Fruit fly (Drosophila melanogaster) whole organism, embryonic: ENCODE results near the gene kud.

ENCODE experiments used
- ATbp ChIP-seq: fragments of 200-800 bp; sonication (Bioruptor generic); optimal IDR thresholded peaks from 2 replicates; lab custom pipeline; 2017; ENCODE audit warnings: missing biosample characterization, mild to moderate bottlenecking, missing genetic modification characterization, missing genetic modification reagents
- Adf1 ChIP-seq: fragments of 200-800 bp; sonication (Bioruptor generic); IDR thresholded peaks from 2 replicates; pipeline ENCODE4 v1.3.6; 2022; ENCODE audit warnings: missing biosample characterization, missing genetic modification characterization
- Asciz ChIP-seq: fragments of 200-800 bp; sonication (Bioruptor generic); optimal IDR thresholded peaks from 2 replicates; lab custom pipeline; 2017; ENCODE audit warnings: missing biosample characterization, mild to moderate bottlenecking, missing genetic modification characterization, missing genetic modification reagents
- Atf6 ChIP-seq: fragments of 200-800 bp; sonication (Bioruptor generic); IDR thresholded peaks from 2 replicates; pipeline ENCODE4 v1.3.6; 2022; ENCODE audit warnings: missing biosample characterization, missing genetic modification characterization
- BEAF-32 ChIP-seq: fragments of 200-800 bp; sonication (Bioruptor generic); optimal IDR thresholded peaks from 3 replicates; lab custom pipeline; 2017; ENCODE audit warnings: missing biosample characterization, missing genetic modification characterization, mild to moderate bottlenecking, moderate library complexity, missing genetic modification reagents
- Bgb ChIP-seq: fragments of 200-800 bp; sonication (Bioruptor generic); IDR thresholded peaks from 2 replicates; pipeline ENCODE4 v1.3.6; 2022; ENCODE audit warnings: missing biosample characterization, missing genetic modification characterization; ENCODE audit not compliant: partially characterized antibody
- CG11696 ChIP-seq: fragments of 200-800 bp; sonication (Bioruptor generic); IDR thresholded peaks from 2 replicates; pipeline ENCODE4 v1.3.6; 2022; ENCODE audit warnings: missing biosample characterization, missing genetic modification characterization
- CG12219 ChIP-seq: fragments of 200-800 bp; sonication (Bioruptor generic); optimal IDR thresholded peaks from 3 replicates; lab custom pipeline; 2018; ENCODE audit warnings: missing biosample characterization, mild to moderate bottlenecking, missing genetic modification characterization
- CG1233 ChIP-seq: fragments of 200-800 bp; sonication (Bioruptor generic); optimal IDR thresholded peaks from 4 replicates; lab custom pipeline; 2018; ENCODE audit warnings: missing biosample characterization, mild to moderate bottlenecking, missing genetic modification characterization
- CG12769 ChIP-seq: fragments of 200-800 bp; sonication (Bioruptor generic); optimal IDR thresholded peaks from 2 replicates; lab custom pipeline; 2019; ENCODE audit warnings: missing biosample characterization, mild to moderate bottlenecking, missing genetic modification characterization, moderate library complexity
- CG12942 ChIP-seq: fragments of 200-800 bp; sonication (Bioruptor generic); optimal IDR thresholded peaks from 3 replicates; lab custom pipeline; 2016; ENCODE audit warnings: missing biosample characterization, missing genetic modification characterization
- CG17385 ChIP-seq: fragments of 200-800 bp; sonication (Bioruptor generic); optimal IDR thresholded peaks from 3 replicates; lab custom pipeline; 2018; ENCODE audit warnings: missing biosample characterization, mild to moderate bottlenecking, missing genetic modification characterization
- CG1792 ChIP-seq: fragments of 200-800 bp; sonication (Bioruptor generic); optimal IDR thresholded peaks from 2 replicates; lab custom pipeline; 2016; ENCODE audit warnings: missing biosample characterization, missing genetic modification characterization
- CG18619 ChIP-seq: fragments of 200-800 bp; sonication (Bioruptor generic); optimal IDR thresholded peaks from 3 replicates; lab custom pipeline; 2017; ENCODE audit warnings: missing biosample characterization, mild to moderate bottlenecking, missing genetic modification characterization
- CG2889 ChIP-seq: fragments of 200-800 bp; sonication (Bioruptor generic); IDR thresholded peaks from 3 replicates; pipeline ENCODE4 v1.3.6; 2022; ENCODE audit warnings: missing biosample characterization, missing genetic modification characterization
- CG30403 ChIP-seq: fragments of 200-800 bp; sonication (Bioruptor generic); optimal IDR thresholded peaks from 3 replicates; lab custom pipeline; 2016; ENCODE audit warnings: missing biosample characterization, missing genetic modification characterization
- CG31365 ChIP-seq: fragments of 200-800 bp; sonication (Bioruptor generic); optimal IDR thresholded peaks from 2 replicates; lab custom pipeline; 2018; ENCODE audit warnings: missing biosample characterization, mild to moderate bottlenecking, missing genetic modification characterization
- CG3281 ChIP-seq: fragments of 200-800 bp; sonication (Bioruptor generic); optimal IDR thresholded peaks from 3 replicates; lab custom pipeline; 2017; ENCODE audit warnings: missing biosample characterization, mild to moderate bottlenecking, missing genetic modification characterization
- CG34422 ChIP-seq: fragments of 200-800 bp; sonication (Bioruptor generic); IDR thresholded peaks from 3 replicates; pipeline ENCODE4 v1.3.6; 2022; ENCODE audit warnings: missing biosample characterization, missing genetic modification characterization
- CG6791 ChIP-seq: fragments of 200-800 bp; sonication (Bioruptor generic); IDR thresholded peaks from 3 replicates; pipeline ENCODE4 v1.3.6; 2022; ENCODE audit warnings: missing biosample characterization, missing genetic modification characterization; ENCODE audit not compliant: partially characterized antibody
- CG7786 ChIP-seq: fragments of 200-800 bp; sonication (Bioruptor generic); optimal IDR thresholded peaks from 2 replicates; lab custom pipeline; 2016; ENCODE audit warnings: missing biosample characterization, missing genetic modification characterization
- D19A ChIP-seq: fragments of 200-800 bp; optimal IDR thresholded peaks from 3 replicates; lab custom pipeline; 2019; ENCODE audit warnings: missing biosample characterization, mild to moderate bottlenecking, missing genetic modification characterization, moderate library complexity
- Dip2 ChIP-seq: fragments of 200-800 bp; sonication (Bioruptor generic); IDR thresholded peaks from 2 replicates; pipeline ENCODE4 v1.3.6; 2022; ENCODE audit warnings: missing biosample characterization, missing genetic modification characterization
- E2f2 ChIP-seq: fragments of 200-800 bp; sonication (Bioruptor generic); IDR thresholded peaks from 2 replicates; pipeline ENCODE4 v1.3.6; 2022; ENCODE audit warnings: missing biosample characterization, missing genetic modification characterization
- Ets97D ChIP-seq: fragments of 200-800 bp; sonication (Bioruptor generic); optimal IDR thresholded peaks from 3 replicates; lab custom pipeline; 2016; ENCODE audit warnings: missing biosample characterization, missing genetic modification characterization
- GATAe ChIP-seq: fragments of 200-800 bp; sonication (Bioruptor generic); conservative IDR thresholded peaks from 2 replicates; pipeline ENCODE4 v1.3.6; 2022; ENCODE audit warnings: missing biosample characterization, missing genetic modification characterization
- Gug ChIP-seq: fragments of 200-800 bp; sonication (Bioruptor generic); IDR thresholded peaks from 4 replicates; pipeline ENCODE4 v1.3.6; 2022; ENCODE audit warnings: missing biosample characterization, missing genetic modification characterization
- Lpt ChIP-seq: fragments of >200 bp; optimal IDR thresholded peaks from 2 replicates; lab custom pipeline; 2018; ENCODE audit warnings: missing biosample characterization, missing genetic modification characterization
- Meics ChIP-seq: fragments of 200-800 bp; sonication (Bioruptor generic); optimal IDR thresholded peaks from 2 replicates; lab custom pipeline; 2017; ENCODE audit warnings: missing biosample characterization, mild to moderate bottlenecking, missing genetic modification characterization
- Sox100B ChIP-seq: fragments of 200-800 bp; sonication (Bioruptor generic); optimal IDR thresholded peaks from 3 replicates; lab custom pipeline; 2018; ENCODE audit warnings: missing biosample characterization, mild to moderate bottlenecking, missing genetic modification characterization
- Stat92E ChIP-seq, 3 experiments: fragments of >200 bp in 2 of 3; fragments of 200-800 bp in 1 of 3; sonication (Bioruptor generic) in 1 of 3; optimal IDR thresholded peaks; 2 replicates each; lab custom pipeline; 2017 to 2019; ENCODE audit warnings: missing biosample characterization in 3 of 3, missing genetic modification characterization in 3 of 3, mild to moderate bottlenecking in 1 of 3, moderate library complexity in 1 of 3
- TFAM ChIP-seq: fragments of 200-800 bp; sonication (Bioruptor generic); optimal IDR thresholded peaks from 2 replicates; lab custom pipeline; 2017; ENCODE audit warnings: missing biosample characterization, missing genetic modification characterization, inconsistent platforms
- Tbp ChIP-seq: fragments of >200 bp; optimal IDR thresholded peaks from 2 replicates; lab custom pipeline; 2018; ENCODE audit warnings: missing biosample characterization, missing genetic modification characterization
- ab ChIP-seq: fragments of 200-800 bp; sonication (Bioruptor generic); optimal IDR thresholded peaks from 2 replicates; lab custom pipeline; 2016; ENCODE audit warnings: missing biosample characterization, missing genetic modification characterization
- al ChIP-seq: fragments of 200-800 bp; sonication (Bioruptor generic); IDR thresholded peaks from 2 replicates; pipeline ENCODE4 v1.3.6; 2022; ENCODE audit warnings: missing biosample characterization, missing genetic modification characterization
- bcd ChIP-seq: fragments of 200-800 bp; sonication (Bioruptor generic); optimal IDR thresholded peaks from 2 replicates; lab custom pipeline; 2017; ENCODE audit warnings: missing biosample characterization, mild to moderate bottlenecking, missing genetic modification characterization
- cato ChIP-seq: fragments of 200-800 bp; sonication (Bioruptor generic); optimal IDR thresholded peaks from 2 replicates; lab custom pipeline; 2016; ENCODE audit warnings: missing biosample characterization, missing genetic modification characterization, borderline replicate concordance
- chn ChIP-seq: fragments of 200-800 bp; sonication (Bioruptor generic); optimal IDR thresholded peaks from 2 replicates; lab custom pipeline; 2016; ENCODE audit warnings: missing biosample characterization, missing genetic modification characterization
- fd64A ChIP-seq: fragments of 200-800 bp; sonication (Bioruptor generic); optimal IDR thresholded peaks from 3 replicates; lab custom pipeline; 2018; ENCODE audit warnings: missing biosample characterization, mild to moderate bottlenecking, missing genetic modification characterization
- gt ChIP-seq: fragments of 200-800 bp; sonication (Bioruptor generic); IDR thresholded peaks from 2 replicates; pipeline ENCODE4 v1.3.6; 2022; ENCODE audit warnings: missing biosample characterization, missing genetic modification characterization
- hth ChIP-seq: fragments of >200 bp; optimal IDR thresholded peaks from 2 replicates; lab custom pipeline; 2017; ENCODE audit warnings: inconsistent platforms
- insv ChIP-seq, 2 experiments: fragments of 200-800 bp; sonication (Bioruptor generic); optimal IDR thresholded peaks; 3 replicates each; lab custom pipeline; 2016 to 2018; ENCODE audit warnings: missing biosample characterization in 2 of 2, missing genetic modification characterization in 2 of 2
- inv ChIP-seq: fragments of 200-800 bp; sonication (Bioruptor generic); IDR thresholded peaks from 2 replicates; pipeline ENCODE4 v1.3.6; 2022; ENCODE audit warnings: missing biosample characterization, missing genetic modification characterization; ENCODE audit not compliant: partially characterized antibody
- luna ChIP-seq: fragments of 200-800 bp; sonication (Bioruptor generic); optimal IDR thresholded peaks from 2 replicates; lab custom pipeline; 2016; ENCODE audit warnings: missing biosample characterization, missing genetic modification characterization
- ro ChIP-seq: fragments of 200-800 bp; sonication (Bioruptor generic); IDR thresholded peaks from 2 replicates; pipeline ENCODE4 v1.3.6; 2022; ENCODE audit warnings: missing biosample characterization, missing genetic modification characterization
- sens-2 ChIP-seq: fragments of 200-800 bp; sonication (Bioruptor generic); IDR thresholded peaks from 2 replicates; pipeline ENCODE4 v1.3.6; 2022; ENCODE audit warnings: missing biosample characterization, missing genetic modification characterization
- shn ChIP-seq: fragments of 200-800 bp; sonication (Bioruptor generic); optimal IDR thresholded peaks from 3 replicates; lab custom pipeline; 2016; ENCODE audit warnings: missing biosample characterization, missing genetic modification characterization
- sima ChIP-seq: fragments of 200-800 bp; sonication (Bioruptor generic); optimal IDR thresholded peaks from 2 replicates; lab custom pipeline; 2016; ENCODE audit warnings: missing biosample characterization, missing genetic modification characterization
- stwl ChIP-seq: fragments of 200-800 bp; sonication (Bioruptor generic); optimal IDR thresholded peaks from 3 replicates; lab custom pipeline; 2018; ENCODE audit warnings: missing biosample characterization, mild to moderate bottlenecking, missing genetic modification characterization, moderate library complexity
- unpg ChIP-seq: fragments of 200-800 bp; sonication (Bioruptor generic); optimal IDR thresholded peaks from 3 replicates; lab custom pipeline; 2018; ENCODE audit warnings: missing biosample characterization, mild to moderate bottlenecking, missing genetic modification characterization, moderate library complexity

Gene kud

dm6 chr3L:16890650-16891336, 46.0 kb upstream of the kud start (continued):
- TF ChIP-seq Bgb (GFP tag; lab: Robert Waterston, UW) (peak; percentile 43; the same call in 1 of the 2 replicates), Gug (GFP tag; lab: Robert Waterston, UW) (peak; percentile 78), Atf6 (peak; percentile 84), CG12942 (GFP tag; lab: Kevin White, UChicago) (peak; percentile 81), CG17385 (peak; percentile 88), CG34422 (peak; percentile 89), CG12769 (tag; lab: Kevin White, UChicago) (peak; percentile 66), luna (GFP tag; lab: Kevin White, UChicago) (peak; percentile 47), insv (GFP tag; optimal IDR thresholded peaks at IDR 0.05; lab: Kevin White, UChicago) (no peak), BEAF-32 (GFP tag; lab: Kevin White, UChicago) (no peak), fd64A (GFP tag; lab: Kevin White, UChicago) (peak; percentile 88), stwl (no peak), cato (peak; percentile 83), GATAe (peak; percentile 67), ro (GFP tag; lab: Robert Waterston, UW) (peak; percentile 78), CG18619 (GFP tag; lab: Kevin White, UChicago) (peak; percentile 82), CG3281 (GFP tag; lab: Kevin White, UChicago) (peak; percentile 29), D19A (tag; lab: Kevin White, UChicago) (peak; percentile 88), CG12219 (GFP tag; lab: Kevin White, UChicago) (peak; percentile 88), sens-2 (GFP tag; lab: Robert Waterston, UW) (peak; percentile 96), unpg (GFP tag; lab: Kevin White, UChicago) (peak; percentile 94), CG2889 (peak; percentile 83), CG7786 (GFP tag; lab: Kevin White, UChicago) (peak; percentile 79), inv (GFP tag; lab: Robert Waterston, UW) (no peak), CG1233 (GFP tag; lab: Kevin White, UChicago) (peak; percentile 83), CG1792 (GFP tag; lab: Kevin White, UChicago) (peak; percentile 77), chn (GFP tag; lab: Kevin White, UChicago) (peak; percentile 82), Dip2 (GFP tag; lab: Robert Waterston, UW) (no peak), Sox100B (GFP tag; lab: Kevin White, UChicago) (peak; percentile 87), ATbp (GFP tag; lab: Kevin White, UChicago) (peak; percentile 96), gt (peak; percentile 79; the same call in 1 of the 2 replicates), hth (lab: Kevin White, UChicago) (no peak), Tbp (GFP tag; lab: Kevin White, UChicago) (no peak), CG6791 (GFP tag; lab: Robert Waterston, UW) (no peak; the same call in 2 of the 3 replicates), TFAM (GFP tag; lab: Kevin White, UChicago) (peak; percentile 66), bcd (GFP tag; lab: Kevin White, UChicago) (peak; percentile 89), Stat92E (GFP tag; optimal IDR thresholded peaks at IDR 0.05; lab: Kevin White, UChicago) (peak in 1 of 3 experiments; percentile 62), E2f2 (GFP tag; lab: Robert Waterston, UW) (peak; percentile 74; the same call in 1 of the 2 replicates), sima (GFP tag; lab: Kevin White, UChicago) (peak; percentile 64), Meics (GFP tag; lab: Kevin White, UChicago) (peak; percentile 73), al (GFP tag; lab: Robert Waterston, UW) (peak; percentile 38; the same call in 1 of the 2 replicates), CG31365 (tag; lab: Kevin White, UChicago) (peak; percentile 58), shn (peak; percentile 80), ab (GFP tag; lab: Kevin White, UChicago) (peak; percentile 34), Lpt (GFP tag; lab: Kevin White, UChicago) (no peak), CG11696 (GFP tag; lab: Robert Waterston, UW) (peak; percentile 75), Ets97D (GFP tag; lab: Kevin White, UChicago) (peak; percentile 42), Adf1 (GFP tag; lab: Robert Waterston, UW) (peak; percentile 98), Asciz (GFP tag; lab: Kevin White, UChicago) (peak; percentile 93), CG30403 (GFP tag; lab: Kevin White, UChicago) (peak; percentile 92)
